Worm (Caenorhabditis elegans) whole organism, young adult: ENCODE measurements around the gene nhr-213.
A peak's percentile ranks its signal among the peaks of the same experiment; 100 is the strongest.

ENCODE experiments used
- C06A6.2 ChIP-seq: fragments of 200-800 bp; sonication (Bioruptor generic); conservative IDR thresholded peaks from 2 replicates; pipeline ENCODE4 v1.3.6; 2022; ENCODE audit warnings: missing genetic modification characterization, missing compliant biosample characterization
- F37B4.10 ChIP-seq: fragments of 200-800 bp; sonication (Bioruptor generic); IDR thresholded peaks from 2 replicates; pipeline ENCODE4 v1.3.6; 2022; ENCODE audit warnings: missing genetic modification characterization, missing compliant biosample characterization
- T26A5.8 ChIP-seq: sonication (generic microtip); optimal IDR thresholded peaks from 2 replicates; lab custom pipeline; 2016; ENCODE audit warnings: missing genetic modification characterization, missing compliant biosample characterization
- ZK185.1 ChIP-seq: sonication (generic microtip); optimal IDR thresholded peaks from 2 replicates; lab custom pipeline; 2016; ENCODE audit warnings: mild to moderate bottlenecking, missing genetic modification characterization, missing compliant biosample characterization; ENCODE audit not compliant: poor library complexity, severe bottlenecking
- atf-7 ChIP-seq: sonication (generic microtip); optimal IDR thresholded peaks from 2 replicates; lab custom pipeline; 2017; ENCODE audit warnings: mild to moderate bottlenecking, missing genetic modification characterization, missing compliant biosample characterization
- attf-5 ChIP-seq: fragments of 200-800 bp; sonication (Bioruptor generic); optimal IDR thresholded peaks from 2 replicates; lab custom pipeline; 2018; ENCODE audit warnings: mild to moderate bottlenecking, missing genetic modification characterization, missing compliant biosample characterization
- attf-6 ChIP-seq: fragments of 200-800 bp; sonication (Bioruptor generic); IDR thresholded peaks from 2 replicates; pipeline ENCODE4 v1.3.6; 2022; ENCODE audit warnings: missing genetic modification reagents, missing genetic modification characterization, missing compliant biosample characterization
- bed-1 ChIP-seq: fragments of 200-800 bp; sonication (Bioruptor generic); IDR thresholded peaks from 2 replicates; pipeline ENCODE4 v1.3.6; 2022; ENCODE audit warnings: missing genetic modification reagents, missing genetic modification characterization, missing compliant biosample characterization
- cebp-1 ChIP-seq, 2 experiments: fragments of 200-800 bp in 1 of 2; sonication (Bioruptor generic) in 1 of 2; sonication (generic microtip) in 1 of 2; IDR thresholded peaks in 1 of 2; optimal IDR thresholded peaks in 1 of 2; 2 replicates each; pipeline versions ENCODE4 v1.3.6 to Lab custom; 2017 to 2022; ENCODE audit warnings: missing compliant biosample characterization in 2 of 2, missing genetic modification characterization in 2 of 2, mild to moderate bottlenecking in 1 of 2, missing genetic modification reagents in 1 of 2, moderate library complexity in 1 of 2
- ceh-40 ChIP-seq: fragments of 200-800 bp; sonication (Bioruptor generic); IDR thresholded peaks from 2 replicates; pipeline ENCODE4 v1.3.6; 2022; ENCODE audit warnings: missing genetic modification characterization, missing compliant biosample characterization
- ceh-79 ChIP-seq: sonication (generic microtip); optimal IDR thresholded peaks from 2 replicates; lab custom pipeline; 2017; ENCODE audit warnings: mild to moderate bottlenecking, missing genetic modification characterization, missing compliant biosample characterization
- ceh-91 ChIP-seq: fragments of 200-800 bp; sonication (Bioruptor generic); IDR thresholded peaks from 2 replicates; pipeline ENCODE4 v1.3.6; 2022; ENCODE audit warnings: missing genetic modification reagents, missing genetic modification characterization, missing compliant biosample characterization
- dox-1 ChIP-seq: fragments of 200-800 bp; sonication (Bioruptor generic); IDR thresholded peaks from 2 replicates; pipeline ENCODE4 v1.3.6; 2022; ENCODE audit warnings: missing genetic modification reagents, missing genetic modification characterization, missing compliant biosample characterization
- egrh-3 ChIP-seq: fragments of 200-800 bp; sonication (Bioruptor generic); IDR thresholded peaks from 2 replicates; pipeline ENCODE4 v1.3.6; 2022; ENCODE audit warnings: missing genetic modification reagents, missing genetic modification characterization, missing compliant biosample characterization
- ekl-4 ChIP-seq: fragments of 200-800 bp; sonication (Bioruptor generic); IDR thresholded peaks from 2 replicates; pipeline ENCODE4 v1.3.6; 2022; ENCODE audit warnings: missing genetic modification reagents, missing genetic modification characterization, missing compliant biosample characterization
- ets-4 ChIP-seq: fragments of 200-800 bp; sonication (Bioruptor generic); optimal IDR thresholded peaks from 2 replicates; lab custom pipeline; 2018; ENCODE audit warnings: mild to moderate bottlenecking, missing genetic modification characterization, missing compliant biosample characterization
- fkh-3 ChIP-seq: sonication (generic microtip); optimal IDR thresholded peaks from 2 replicates; lab custom pipeline; 2016; ENCODE audit warnings: mild to moderate bottlenecking, missing genetic modification characterization, missing compliant biosample characterization
- hrde-1 ChIP-seq: sonication (generic microtip); optimal IDR thresholded peaks from 2 replicates; lab custom pipeline; 2016; ENCODE audit warnings: missing genetic modification characterization, mild to moderate bottlenecking, missing compliant biosample characterization, moderate library complexity, missing genotype, missing genetic modification reagents, borderline replicate concordance
- lag-1 ChIP-seq: fragments of 200-800 bp; sonication (Bioruptor generic); IDR thresholded peaks from 2 replicates; pipeline ENCODE4 v1.3.6; 2022; ENCODE audit warnings: missing genetic modification reagents, missing genetic modification characterization, missing compliant biosample characterization
- lin-40 ChIP-seq: sonication (generic microtip); optimal IDR thresholded peaks from 2 replicates; lab custom pipeline; 2016; ENCODE audit warnings: missing genetic modification characterization, mild to moderate bottlenecking, missing compliant biosample characterization, missing genotype, missing genetic modification reagents
- lin-54 ChIP-seq: fragments of 200-800 bp; sonication (Bioruptor generic); optimal IDR thresholded peaks from 2 replicates; lab custom pipeline; 2018; ENCODE audit warnings: mild to moderate bottlenecking, missing genetic modification characterization, missing compliant biosample characterization
- madf-10 ChIP-seq: sonication (generic microtip); optimal IDR thresholded peaks from 2 replicates; lab custom pipeline; 2016; ENCODE audit warnings: mild to moderate bottlenecking, missing genetic modification characterization, missing compliant biosample characterization
- madf-6 ChIP-seq: fragments of 200-800 bp; sonication (Bioruptor generic); IDR thresholded peaks from 2 replicates; pipeline ENCODE4 v1.3.6; 2022; ENCODE audit warnings: missing genetic modification reagents, missing genetic modification characterization, missing compliant biosample characterization
- mel-28 ChIP-seq: sonication (generic microtip); optimal IDR thresholded peaks from 2 replicates; lab custom pipeline; 2016; ENCODE audit warnings: borderline replicate concordance, mild to moderate bottlenecking, missing genetic modification characterization, missing compliant biosample characterization
- nhr-179 ChIP-seq: sonication (generic microtip); optimal IDR thresholded peaks from 2 replicates; lab custom pipeline; 2016; ENCODE audit warnings: mild to moderate bottlenecking, missing genetic modification characterization, missing compliant biosample characterization
- pbrm-1 ChIP-seq: fragments of 200-800 bp; sonication (Bioruptor generic); IDR thresholded peaks from 2 replicates; pipeline ENCODE4 v1.3.6; 2022; ENCODE audit warnings: missing genetic modification reagents, missing genetic modification characterization, missing compliant biosample characterization
- pha-4 ChIP-seq: fragments of 150-350 bp; sonication (generic microtip); optimal IDR thresholded peaks from 2 replicates; lab custom pipeline; 2014; ENCODE audit warnings: missing biosample characterization, missing genetic modification reagents, missing genetic modification characterization
- rcor-1 ChIP-seq: fragments of 200-800 bp; sonication (Bioruptor generic); IDR thresholded peaks from 2 replicates; pipeline ENCODE4 v1.3.6; 2022; ENCODE audit warnings: missing genetic modification reagents, missing genetic modification characterization, missing compliant biosample characterization
- sdz-38 ChIP-seq: sonication (generic microtip); optimal IDR thresholded peaks from 2 replicates; lab custom pipeline; 2016; ENCODE audit warnings: missing genotype, missing genetic modification characterization, missing compliant biosample characterization
- somi-1 ChIP-seq: fragments of 200-800 bp; sonication (Bioruptor generic); optimal IDR thresholded peaks from 2 replicates; lab custom pipeline; 2018; ENCODE audit warnings: mild to moderate bottlenecking, missing genetic modification characterization, missing compliant biosample characterization
- sptf-2 ChIP-seq: fragments of 200-800 bp; sonication (Bioruptor generic); optimal IDR thresholded peaks from 2 replicates; lab custom pipeline; 2018; ENCODE audit warnings: mild to moderate bottlenecking, missing genetic modification characterization, missing compliant biosample characterization
- tlf-1 ChIP-seq: fragments of 200-800 bp; sonication (Bioruptor generic); optimal IDR thresholded peaks from 2 replicates; lab custom pipeline; 2018; ENCODE audit warnings: mild to moderate bottlenecking, missing genetic modification characterization, missing compliant biosample characterization
- unc-130 ChIP-seq: sonication (generic microtip); optimal IDR thresholded peaks from 2 replicates; lab custom pipeline; 2016; ENCODE audit warnings: missing genetic modification reagents, missing genetic modification characterization, missing compliant biosample characterization
- ztf-22 ChIP-seq: fragments of 200-800 bp; sonication (Bioruptor generic); optimal IDR thresholded peaks from 2 replicates; lab custom pipeline; 2018; ENCODE audit warnings: mild to moderate bottlenecking, missing genetic modification characterization, moderate library complexity, missing compliant biosample characterization
- ztf-28 ChIP-seq: fragments of 200-800 bp; sonication (Bioruptor generic); IDR thresholded peaks from 2 replicates; pipeline ENCODE4 v1.3.6; 2022; ENCODE audit warnings: missing genetic modification reagents, missing genetic modification characterization, missing compliant biosample characterization
- ztf-3 ChIP-seq: fragments of 200-800 bp; sonication (Bioruptor generic); optimal IDR thresholded peaks from 2 replicates; lab custom pipeline; 2018; ENCODE audit warnings: mild to moderate bottlenecking, missing genetic modification characterization, missing compliant biosample characterization

nhr-213 gene

DNA sequence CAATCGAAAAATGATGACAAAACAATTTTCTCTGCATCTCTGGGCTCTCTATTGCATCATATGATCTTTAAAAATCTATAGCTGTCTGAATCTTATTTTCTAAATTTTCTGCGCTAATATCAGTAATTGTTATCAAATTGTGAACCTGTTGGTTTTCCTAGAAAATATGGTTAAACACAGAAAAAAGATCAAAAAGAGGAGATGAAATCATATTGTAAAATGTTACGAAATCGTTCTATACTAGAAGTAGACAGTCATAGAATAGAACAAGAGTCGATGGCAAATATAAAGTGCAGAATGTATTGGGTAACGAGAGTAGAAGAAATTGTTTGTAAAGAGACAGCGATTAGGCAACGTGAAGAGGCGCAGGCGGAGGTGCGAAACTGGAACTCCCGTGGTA is 15.9 kb downstream of the nhr-213 start (continued):
- TF ChIP-seq attf-6 (GFP tag; lab: Robert Waterston, UW) (no peak), sdz-38 (tag; lab: Kevin White, UChicago) (no peak), tlf-1 (GFP tag; lab: Kevin White, UChicago) (no peak), F37B4.10 (no peak), ceh-79 (no peak), ekl-4 (no peak), fkh-3 (tag; lab: Kevin White, UChicago) (no peak), C06A6.2 (GFP tag; lab: Robert Waterston, UW) (no peak), ztf-28 (GFP tag; lab: Robert Waterston, UW) (no peak), ztf-3 (GFP tag; lab: Kevin White, UChicago) (no peak), pha-4 (tag; lab: Kevin White, UChicago) (peak; percentile 52), attf-5 (peak; percentile 77), nhr-179 (tag; lab: Kevin White, UChicago) (no peak), dox-1 (GFP tag; lab: Robert Waterston, UW) (0 out of 2 replicates have a peak, but pooled peaks have one; percentile 23), T26A5.8 (tag; lab: Kevin White, UChicago) (no peak), sptf-2 (GFP tag; lab: Kevin White, UChicago) (no peak), ceh-91 (GFP tag; lab: Robert Waterston, UW) (no peak), bed-1 (GFP tag; lab: Robert Waterston, UW) (no peak), pbrm-1 (GFP tag; lab: Robert Waterston, UW) (no peak), mel-28 (no peak), ets-4 (GFP tag; lab: Kevin White, UChicago) (no peak), hrde-1 (tag; lab: Kevin White, UChicago) (no peak), cebp-1 (GFP tag; IDR thresholded peaks at IDR 0.05; lab: Robert Waterston, UW) (peak; percentile 91), cebp-1 (tag; optimal IDR thresholded peaks at IDR 0.05; lab: Kevin White, UChicago) (peak; percentile 94), ztf-22 (no peak), somi-1 (GFP tag; lab: Kevin White, UChicago) (no peak), atf-7 (tag; lab: Kevin White, UChicago) (peak; percentile 73), lag-1 (GFP tag; lab: Robert Waterston, UW) (no peak), ZK185.1 (tag; lab: Kevin White, UChicago) (no peak), lin-54 (GFP tag; lab: Kevin White, UChicago) (no peak)
- TF ChIP-seq, all 124 proteins: peak for 10

DNA sequence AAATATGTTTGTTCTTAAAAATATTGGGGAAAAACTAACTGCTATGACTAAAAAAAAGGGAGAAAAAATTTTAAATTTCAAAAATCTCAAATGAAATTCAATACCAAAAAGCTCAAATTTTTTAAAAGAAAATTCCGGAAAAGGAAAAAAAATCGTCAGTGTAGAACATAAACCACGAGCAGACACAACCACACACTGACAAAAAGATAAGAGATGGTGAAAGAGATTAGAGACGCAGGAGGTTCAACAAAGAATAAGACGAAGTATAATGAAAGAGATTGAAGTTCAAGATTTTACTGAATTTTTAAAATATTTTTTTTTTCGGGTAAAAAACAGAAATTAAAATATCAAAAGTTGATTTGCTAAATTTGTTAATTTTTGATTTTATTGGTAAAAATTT is 16.5 kb downstream of the nhr-213 start:
- no peak for TF ChIP-seq pbrm-1 (GFP tag; lab: Robert Waterston, UW)

DNA sequence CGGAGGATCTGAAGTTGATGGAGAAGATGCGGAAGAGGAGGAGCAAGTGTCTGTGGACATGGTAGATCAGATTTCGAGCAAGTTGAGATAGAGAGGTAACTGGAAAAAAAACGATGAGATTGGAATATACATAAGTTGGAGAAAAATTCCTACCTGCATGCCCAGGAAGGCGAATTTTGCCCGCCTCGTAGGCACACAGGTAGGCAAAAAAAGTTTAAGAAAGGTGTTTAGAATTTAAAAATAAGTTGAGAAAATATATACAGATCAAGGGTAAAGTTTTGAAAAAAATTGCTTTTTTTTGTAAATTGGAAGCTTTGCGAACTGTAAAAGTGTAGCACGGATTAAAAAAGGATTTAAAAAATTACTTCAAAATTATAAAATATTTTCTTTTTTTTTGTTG is 17.1 kb downstream of the nhr-213 start, which contains the start of gene nhr-84:
TSS of gene nhr-84 (minus strand) at position 101 of the 400 bp plus-strand sequence.
- no peak for TF ChIP-seq ceh-40 (GFP tag; lab: Robert Waterston, UW)
- no peak for TF ChIP-seq unc-130 (GFP tag; lab: Kevin White, UChicago)
- TF ChIP-seq madf-10 (tag; lab: Kevin White, UChicago), result no peak
- no peak for TF ChIP-seq egrh-3
- TF ChIP-seq rcor-1, result no peak

DNA sequence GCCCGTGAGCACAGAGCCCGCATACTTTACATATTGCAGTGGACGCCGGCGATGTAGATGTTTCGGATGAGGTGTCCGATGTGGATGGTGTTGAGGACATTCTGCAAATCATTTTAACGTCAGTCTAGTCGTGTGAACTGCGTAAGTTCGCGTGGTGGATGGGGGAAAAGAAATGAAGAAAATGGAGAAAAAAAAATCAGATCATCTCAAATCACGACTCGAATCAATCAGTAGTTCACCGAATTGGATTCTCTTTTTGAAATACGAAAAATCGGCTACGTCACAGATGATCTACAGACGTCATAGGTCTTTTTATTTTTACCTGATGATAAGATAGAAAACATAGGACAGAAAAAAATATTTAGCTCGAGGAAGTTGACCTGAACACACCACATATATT is 20.3 kb downstream of the nhr-213 start, which contains the start of gene nhr-102:
TSS of gene nhr-102 (minus strand) at position 101 of the 400 bp plus-strand sequence.
- TF ChIP-seq madf-6 (0 out of 2 replicates have a peak, but pooled peaks have one; percentile 28), lin-40 (tag; lab: Kevin White, UChicago) (no peak)
